Fruit fly (Drosophila melanogaster) whole organism, embryonic: ENCODE measurements around the gene CG43439.

Experiments
- Ada2b ChIP-seq: fragments of 200-800 bp; sonication (Bioruptor generic); IDR thresholded peaks from 2 replicates; pipeline ENCODE4 v1.3.6; 2022; ENCODE audit warnings: missing biosample characterization, missing genetic modification characterization
- Antp ChIP-seq: fragments of 200-800 bp; sonication (Bioruptor generic); optimal IDR thresholded peaks from 3 replicates; lab custom pipeline; 2016; ENCODE audit warnings: missing biosample characterization, missing genetic modification characterization
- Bteb2 ChIP-seq: fragments of 200-800 bp; sonication (Bioruptor generic); optimal IDR thresholded peaks from 2 replicates; lab custom pipeline; 2016; ENCODE audit warnings: missing biosample characterization, missing genetic modification characterization
- CG10147 ChIP-seq: fragments of 200-800 bp; sonication (Bioruptor generic); optimal IDR thresholded peaks from 2 replicates; lab custom pipeline; 2019; ENCODE audit warnings: missing biosample characterization, mild to moderate bottlenecking, missing genetic modification characterization, moderate library complexity
- CG1233 ChIP-seq: fragments of 200-800 bp; sonication (Bioruptor generic); optimal IDR thresholded peaks from 4 replicates; lab custom pipeline; 2018; ENCODE audit warnings: missing biosample characterization, mild to moderate bottlenecking, missing genetic modification characterization
- CG12942 ChIP-seq: fragments of 200-800 bp; sonication (Bioruptor generic); optimal IDR thresholded peaks from 3 replicates; lab custom pipeline; 2016; ENCODE audit warnings: missing biosample characterization, missing genetic modification characterization
- CG14710 ChIP-seq: fragments of 200-800 bp; sonication (Bioruptor generic); optimal IDR thresholded peaks from 3 replicates; lab custom pipeline; 2019; ENCODE audit warnings: missing biosample characterization, mild to moderate bottlenecking, missing genetic modification characterization, moderate library complexity
- CG16863 ChIP-seq: fragments of 200-800 bp; sonication (Bioruptor generic); optimal IDR thresholded peaks from 3 replicates; lab custom pipeline; 2016; ENCODE audit warnings: missing biosample characterization, missing genetic modification characterization
- CG18262 ChIP-seq: fragments of 200-800 bp; optimal IDR thresholded peaks from 3 replicates; lab custom pipeline; 2019; ENCODE audit warnings: missing biosample characterization, mild to moderate bottlenecking, missing genetic modification characterization, moderate library complexity
- CG2116 ChIP-seq: fragments of 200-800 bp; sonication (Bioruptor generic); optimal IDR thresholded peaks from 3 replicates; lab custom pipeline; 2018; ENCODE audit warnings: missing biosample characterization, mild to moderate bottlenecking, missing genetic modification characterization
- CG2202 ChIP-seq: fragments of 200-800 bp; sonication (Bioruptor generic); optimal IDR thresholded peaks from 2 replicates; lab custom pipeline; 2018; ENCODE audit warnings: missing biosample characterization, mild to moderate bottlenecking, missing genetic modification characterization
- CG32767 ChIP-seq: fragments of 200-800 bp; sonication (Bioruptor generic); IDR thresholded peaks from 2 replicates; pipeline ENCODE4 v1.3.6; 2022; ENCODE audit warnings: missing biosample characterization, missing genetic modification characterization
- CG32772 ChIP-seq: fragments of 200-800 bp; sonication (Bioruptor generic); IDR thresholded peaks from 2 replicates; pipeline ENCODE4 v1.3.6; 2022; ENCODE audit warnings: missing biosample characterization, missing genetic modification characterization
- CG6765 ChIP-seq: fragments of 200-800 bp; sonication (Bioruptor generic); optimal IDR thresholded peaks from 3 replicates; lab custom pipeline; 2017; ENCODE audit warnings: missing biosample characterization, mild to moderate bottlenecking, missing genetic modification characterization
- CG6791 ChIP-seq: fragments of 200-800 bp; sonication (Bioruptor generic); IDR thresholded peaks from 3 replicates; pipeline ENCODE4 v1.3.6; 2022; ENCODE audit warnings: missing biosample characterization, missing genetic modification characterization; ENCODE audit not compliant: partially characterized antibody
- CG6813 ChIP-seq: fragments of 200-800 bp; sonication (Bioruptor generic); optimal IDR thresholded peaks from 2 replicates; lab custom pipeline; 2017; ENCODE audit warnings: missing biosample characterization, missing genetic modification characterization, mild to moderate bottlenecking, moderate library complexity, missing genetic modification reagents
- CG7963 ChIP-seq: fragments of 200-800 bp; sonication (Bioruptor generic); IDR thresholded peaks from 3 replicates; pipeline ENCODE4 v1.3.6; 2022; ENCODE audit warnings: missing biosample characterization, missing genetic modification characterization; ENCODE audit not compliant: partially characterized antibody
- CG9215 ChIP-seq: fragments of 200-800 bp; sonication (Bioruptor generic); IDR thresholded peaks from 2 replicates; pipeline ENCODE4 v1.3.6; 2022; ENCODE audit warnings: missing biosample characterization, missing genetic modification characterization
- Chrac-16 ChIP-seq: fragments of 200-800 bp; sonication (Bioruptor generic); optimal IDR thresholded peaks from 3 replicates; lab custom pipeline; 2016; ENCODE audit warnings: missing biosample characterization, missing genetic modification characterization
- D ChIP-seq, 2 experiments: fragments of 200-800 bp in 1 of 2; fragments of >200 bp in 1 of 2; sonication (Bioruptor generic) in 1 of 2; optimal IDR thresholded peaks; 2 replicates in 1 of 2; 3 replicates in 1 of 2; lab custom pipeline; 2017; ENCODE audit warnings: mild to moderate bottlenecking in 1 of 2, missing biosample characterization in 1 of 2, missing genetic modification characterization in 1 of 2, missing genetic modification reagents in 1 of 2
- Drgx ChIP-seq: fragments of 200-800 bp; sonication (Bioruptor generic); IDR thresholded peaks from 2 replicates; pipeline ENCODE4 v1.3.6; 2022; ENCODE audit warnings: missing biosample characterization, missing genetic modification characterization
- ERR ChIP-seq: fragments of 200-800 bp; sonication (Bioruptor generic); optimal IDR thresholded peaks from 2 replicates; lab custom pipeline; 2016; ENCODE audit warnings: missing biosample characterization, missing genetic modification characterization
- Gug ChIP-seq: fragments of 200-800 bp; sonication (Bioruptor generic); IDR thresholded peaks from 4 replicates; pipeline ENCODE4 v1.3.6; 2022; ENCODE audit warnings: missing biosample characterization, missing genetic modification characterization
- H15 ChIP-seq: fragments of 200-800 bp; sonication (Bioruptor generic); IDR thresholded peaks from 3 replicates; pipeline ENCODE4 v1.3.6; 2022; ENCODE audit warnings: missing biosample characterization, missing genetic modification characterization
- HLH3B ChIP-seq: fragments of 200-800 bp; sonication (Bioruptor generic); IDR thresholded peaks from 2 replicates; pipeline ENCODE4 v1.3.6; 2022; ENCODE audit warnings: missing biosample characterization, missing genetic modification characterization
- Hr3 ChIP-seq: fragments of 200-800 bp; sonication (Bioruptor generic); optimal IDR thresholded peaks from 3 replicates; lab custom pipeline; 2016; ENCODE audit warnings: missing biosample characterization, missing genetic modification characterization
- Kr ChIP-seq: fragments of 200-800 bp; sonication (Bioruptor generic); optimal IDR thresholded peaks from 2 replicates; lab custom pipeline; 2017; ENCODE audit warnings: missing biosample characterization, mild to moderate bottlenecking, missing genetic modification characterization
- Ptx1 ChIP-seq: fragments of 200-800 bp; sonication (Bioruptor generic); IDR thresholded peaks from 2 replicates; pipeline ENCODE4 v1.3.6; 2022; ENCODE audit warnings: missing biosample characterization, missing genetic modification characterization
- Sox100B ChIP-seq: fragments of 200-800 bp; sonication (Bioruptor generic); optimal IDR thresholded peaks from 3 replicates; lab custom pipeline; 2018; ENCODE audit warnings: missing biosample characterization, mild to moderate bottlenecking, missing genetic modification characterization
- Sry-β ChIP-seq: fragments of 200-800 bp; sonication (Bioruptor generic); optimal IDR thresholded peaks from 2 replicates; lab custom pipeline; 2018; ENCODE audit warnings: missing biosample characterization, mild to moderate bottlenecking, missing genetic modification characterization, moderate library complexity
- Ssrp ChIP-seq: fragments of 200-800 bp; sonication (Bioruptor generic); optimal IDR thresholded peaks from 2 replicates; lab custom pipeline; 2018; ENCODE audit warnings: missing biosample characterization, mild to moderate bottlenecking, missing genetic modification characterization, moderate library complexity
- amos ChIP-seq: fragments of 200-800 bp; sonication (Bioruptor generic); IDR thresholded peaks from 2 replicates; pipeline ENCODE4 v1.3.6; 2022; ENCODE audit warnings: missing biosample characterization, missing genetic modification characterization; ENCODE audit not compliant: partially characterized antibody
- btn ChIP-seq: fragments of 200-800 bp; sonication (Bioruptor generic); optimal IDR thresholded peaks from 2 replicates; lab custom pipeline; 2016; ENCODE audit warnings: missing biosample characterization, missing genetic modification characterization
- caup ChIP-seq: fragments of 200-800 bp; sonication (Bioruptor generic); optimal IDR thresholded peaks from 3 replicates; lab custom pipeline; 2017; ENCODE audit warnings: missing biosample characterization, mild to moderate bottlenecking, missing genetic modification characterization, moderate library complexity; ENCODE audit not compliant: severe bottlenecking
- ci ChIP-seq: fragments of 200-800 bp; sonication (Bioruptor generic); IDR thresholded peaks from 3 replicates; pipeline ENCODE4 v1.3.6; 2022; ENCODE audit warnings: missing biosample characterization, missing genetic modification characterization
- crol ChIP-seq: fragments of 200-800 bp; sonication (Bioruptor generic); IDR thresholded peaks from 2 replicates; pipeline ENCODE4 v1.3.6; 2022; ENCODE audit warnings: missing biosample characterization, missing genetic modification characterization
- ewg ChIP-seq: fragments of 200-800 bp; sonication (Bioruptor generic); optimal IDR thresholded peaks from 3 replicates; lab custom pipeline; 2017; ENCODE audit warnings: mild to moderate bottlenecking, missing biosample characterization, missing genetic modification reagents, missing genetic modification characterization
- fd102C ChIP-seq: fragments of 200-800 bp; sonication (Bioruptor generic); optimal IDR thresholded peaks from 2 replicates; lab custom pipeline; 2018; ENCODE audit warnings: missing biosample characterization, mild to moderate bottlenecking, missing genetic modification characterization, moderate library complexity
- kay ChIP-seq: fragments of 200-800 bp; sonication (Bioruptor generic); optimal IDR thresholded peaks from 2 replicates; lab custom pipeline; 2016; ENCODE audit warnings: missing biosample characterization, missing genetic modification characterization
- kni ChIP-seq: fragments of 200-800 bp; sonication (Bioruptor generic); optimal IDR thresholded peaks from 3 replicates; lab custom pipeline; 2017; ENCODE audit warnings: mild to moderate bottlenecking, missing biosample characterization, missing genetic modification reagents, missing genetic modification characterization
- nerfin-1 ChIP-seq: fragments of 200-800 bp; sonication (Bioruptor generic); optimal IDR thresholded peaks from 3 replicates; lab custom pipeline; 2019; ENCODE audit warnings: missing biosample characterization, mild to moderate bottlenecking, missing genetic modification characterization, moderate library complexity
- onecut ChIP-seq: fragments of 200-800 bp; sonication (Bioruptor generic); IDR thresholded peaks from 2 replicates; pipeline ENCODE4 v1.3.6; 2022; ENCODE audit warnings: missing biosample characterization, missing genetic modification characterization
- pum ChIP-seq: fragments of 200-800 bp; sonication (Bioruptor generic); optimal IDR thresholded peaks from 2 replicates; lab custom pipeline; 2016; ENCODE audit warnings: missing biosample characterization, missing genetic modification characterization
- sob ChIP-seq: fragments of 200-800 bp; sonication (Bioruptor generic); IDR thresholded peaks from 2 replicates; pipeline ENCODE4 v1.3.6; 2022; ENCODE audit warnings: missing biosample characterization, missing genetic modification characterization
- twi ChIP-seq: fragments of 200-800 bp; optimal IDR thresholded peaks from 2 replicates; lab custom pipeline; 2019; ENCODE audit warnings: missing biosample characterization, mild to moderate bottlenecking, missing genetic modification characterization, moderate library complexity
- tx ChIP-seq: fragments of 200-800 bp; sonication (Bioruptor generic); optimal IDR thresholded peaks from 2 replicates; lab custom pipeline; 2016; ENCODE audit warnings: missing biosample characterization, missing genetic modification characterization
- zfh1 ChIP-seq: fragments of 200-800 bp; sonication (Bioruptor generic); IDR thresholded peaks from 3 replicates; pipeline ENCODE4 v1.3.6; 2022; ENCODE audit warnings: missing biosample characterization, missing genetic modification characterization

CG43439 gene

dm6 chr3L:6968961-6969814 lies 15.2 kb downstream of the CG43439 start, which contains the start of the genes Mis12 and CG9953 (continued):
- TF ChIP-seq CG7963 (GFP tag; lab: Robert Waterston, UW) (no peak), CG6791 (GFP tag; lab: Robert Waterston, UW) (no peak), CG16863 (GFP tag; lab: Kevin White, UChicago) (no peak), zfh1 (GFP tag; lab: Robert Waterston, UW) (peak; percentile 23; the same call in 1 of the 3 replicates), CG32767 (GFP tag; lab: Robert Waterston, UW) (0 out of 2 replicates have a peak, but pooled peaks have one; percentile 49), tx (GFP tag; lab: Kevin White, UChicago) (no peak), Ssrp (tag; lab: Kevin White, UChicago) (peak; percentile 36), CG6813 (GFP tag; lab: Kevin White, UChicago) (no peak), Chrac-16 (GFP tag; lab: Kevin White, UChicago) (peak; percentile 1), Ptx1 (GFP tag; lab: Robert Waterston, UW) (peak; percentile 62; the same call in 1 of the 2 replicates), ci (no peak), Kr (no peak), Bteb2 (GFP tag; lab: Kevin White, UChicago) (peak; percentile 10), Sry-β (GFP tag; lab: Kevin White, UChicago) (peak; percentile 94), CG14710 (tag; lab: Kevin White, UChicago) (peak; percentile 56), sob (no peak), CG2202 (tag; lab: Kevin White, UChicago) (no peak), kni (GFP tag; lab: Kevin White, UChicago) (no peak), CG6765 (GFP tag; lab: Kevin White, UChicago) (no peak), CG18262 (peak; percentile 57), nerfin-1 (tag; lab: Kevin White, UChicago) (no peak), twi (tag; lab: Kevin White, UChicago) (peak; percentile 42), CG12942 (no peak), onecut (GFP tag; lab: Robert Waterston, UW) (0 out of 2 replicates have a peak, but pooled peaks have one; percentile 19), D (optimal IDR thresholded peaks at IDR 0.05; lab: Kevin White, UChicago) (no peak), D (GFP tag; optimal IDR thresholded peaks at IDR 0.05; lab: Kevin White, UChicago) (peak; percentile 30), CG9215 (GFP tag; lab: Robert Waterston, UW) (peak; percentile 32; the same call in 1 of the 2 replicates), CG2116 (GFP tag; lab: Kevin White, UChicago) (peak; percentile 9), CG32772 (GFP tag; lab: Robert Waterston, UW) (peak; percentile 37; the same call in 1 of the 2 replicates), ERR (GFP tag; lab: Kevin White, UChicago) (no peak), HLH3B (GFP tag; lab: Robert Waterston, UW) (peak; percentile 37; the same call in 1 of the 2 replicates), Ada2b (GFP tag; lab: Robert Waterston, UW) (peak; percentile 17; the same call in 1 of the 2 replicates), CG10147 (GFP tag; lab: Kevin White, UChicago) (no peak), crol (GFP tag; lab: Robert Waterston, UW) (no peak), caup (GFP tag; lab: Kevin White, UChicago) (no peak), amos (GFP tag; lab: Robert Waterston, UW) (no peak), Sox100B (GFP tag; lab: Kevin White, UChicago) (peak; percentile 47), Hr3 (GFP tag; lab: Kevin White, UChicago) (peak; percentile 51), Antp (GFP tag; lab: Kevin White, UChicago) (no peak), Gug (GFP tag; lab: Robert Waterston, UW) (peak; percentile 12; the same call in 2 of the 4 replicates), fd102C (GFP tag; lab: Kevin White, UChicago) (no peak), pum (GFP tag; lab: Kevin White, UChicago) (no peak), kay (GFP tag; lab: Kevin White, UChicago) (no peak), H15 (GFP tag; lab: Robert Waterston, UW) (peak; percentile 43; the same call in 1 of the 3 replicates), CG1233 (peak; percentile 21), ewg (GFP tag; lab: Kevin White, UChicago) (no peak), Drgx (0 out of 2 replicates have a peak, but pooled peaks have one; percentile 23), btn (GFP tag; lab: Kevin White, UChicago) (no peak)
